Fruit fly (Drosophila melanogaster) Kc167 (cell line): ENCODE data around the gene CG10681.

Experiments
- psq ChIP-seq: fragments of >200 bp; optimal IDR thresholded peaks from 2 replicates; lab custom pipeline; 2017; ENCODE audit warnings: missing external identifiers
- ttk ChIP-seq: sonication (Bioruptor generic); optimal IDR thresholded peaks from 2 replicates; lab custom pipeline; 2017; ENCODE audit warnings: missing external identifiers

dm6 chr3L:12523941-12524340, 22.6 kb downstream of the CG10681 start, which contains the start of the genes ver and Gcn5:
- TF ChIP-seq ttk (lab: Kevin White, UChicago) (no peak), psq (lab: Kevin White, UChicago) (no peak)
